Worm (Caenorhabditis elegans) whole organism, L4 larva: Measurements from ENCODE around the gene col-101.

Experiments
- ceh-62 ChIP-seq: sonication (generic microtip); optimal IDR thresholded peaks from 2 replicates; lab custom pipeline; 2017; ENCODE audit warnings: missing biosample characterization, missing genetic modification characterization
- dmd-8 ChIP-seq: fragments of 200-800 bp; sonication (Bioruptor generic); IDR thresholded peaks from 2 replicates; pipeline ENCODE4 v1.3.6; 2022; ENCODE audit warnings: missing genetic modification characterization, missing compliant biosample characterization
- dpl-1 ChIP-seq: fragments of 150-350 bp; optimal IDR thresholded peaks from 2 replicates; lab custom pipeline; 2014; ENCODE audit warnings: missing biosample characterization, missing genetic modification reagents, missing genetic modification characterization
- egl-43 ChIP-seq: fragments of 200-800 bp; sonication (Bioruptor generic); IDR thresholded peaks from 2 replicates; pipeline ENCODE4 v1.3.6; 2022; ENCODE audit warnings: missing genetic modification reagents, missing genetic modification characterization, missing compliant biosample characterization
- fkh-10 ChIP-seq: fragments of 150-350 bp; optimal IDR thresholded peaks from 2 replicates; lab custom pipeline; 2014; ENCODE audit warnings: missing biosample characterization, missing genetic modification reagents, missing genetic modification characterization
- lin-38 ChIP-seq: fragments of 200-800 bp; sonication (Bioruptor generic); IDR thresholded peaks from 2 replicates; pipeline ENCODE4 v1.3.6; 2022; ENCODE audit warnings: missing genetic modification reagents, missing genetic modification characterization, missing compliant biosample characterization
- nhr-28 ChIP-seq: fragments of 150-350 bp; optimal IDR thresholded peaks from 2 replicates; lab custom pipeline; 2014; ENCODE audit warnings: missing biosample characterization, missing genetic modification characterization
- nhr-76 ChIP-seq: fragments of 150-350 bp; optimal IDR thresholded peaks from 2 replicates; lab custom pipeline; 2014; ENCODE audit warnings: missing biosample characterization, missing genetic modification characterization
- set-16 ChIP-seq: fragments of 200-800 bp; sonication (Bioruptor generic); IDR thresholded peaks from 2 replicates; pipeline ENCODE4 v1.3.6; 2022; ENCODE audit warnings: missing genetic modification reagents, missing genetic modification characterization, missing compliant biosample characterization
- tag-97 ChIP-seq: fragments of 200-800 bp; sonication (Bioruptor generic); IDR thresholded peaks from 2 replicates; pipeline ENCODE4 v1.3.6; 2022; ENCODE audit warnings: missing genetic modification characterization, missing compliant biosample characterization
- unc-62 ChIP-seq, 3 experiments: fragments of 150-350 bp in 1 of 3; sonication (generic microtip); optimal IDR thresholded peaks in 2 of 3; peaks in 1 of 3; 1 replicate in 1 of 3; 2 replicates in 2 of 3; lab custom pipeline; 2014 to 2017; ENCODE audit warnings: missing biosample characterization in 3 of 3, missing genetic modification characterization in 3 of 3, missing genetic modification reagents in 3 of 3, missing genotype in 1 of 3

Gene col-101

ce11 chrIV:282008-282407 lies 44.8 kb downstream of the col-101 start (continued):
- TF ChIP-seq nhr-28 (tag; lab: Kevin White, UChicago): peak; percentile 12
- TF ChIP-seq fkh-10: no peak
- TF ChIP-seq lin-38 (GFP tag; lab: Robert Waterston, UW): no peak
- no peak for TF ChIP-seq nhr-76 (tag; lab: Kevin White, UChicago)
- no peak for TF ChIP-seq dpl-1 (GFP tag; lab: Kevin White, UChicago)
- no peak for TF ChIP-seq tag-97 (GFP tag; lab: Robert Waterston, UW)
- TF ChIP-seq, all 104 proteins: peak for 9

- peak; percentile 79 for TF ChIP-seq set-16
- 0 out of 2 replicates have a peak, but pooled peaks have one; percentile 48 for TF ChIP-seq egl-43 (GFP tag; lab: Robert Waterston, UW)
- TF ChIP-seq dmd-8: 0 out of 2 replicates have a peak, but pooled peaks have one; percentile 40
Measured at ce11 chrIV:281247-281646, 45.6 kb downstream of the col-101 start.

ce11 chrIV:278284-278683 lies 48.5 kb downstream of the col-101 start:
- TF ChIP-seq ceh-62 (tag; lab: Kevin White, UChicago) (no peak), unc-62 (GFP tag; optimal IDR thresholded peaks at IDR 0.05 in 1 of 2; lab: Kevin White, UChicago) (peak in 1 of 2 experiments; percentile 64), unc-62 (tag; optimal IDR thresholded peaks at IDR 0.05; lab: Kevin White, UChicago) (no peak)
